Worm (Caenorhabditis elegans) whole organism, L4 larva: ENCODE results near the gene sra-6.
A peak's percentile ranks its signal among the peaks of the same experiment; 100 is the strongest.

ENCODE experiments used
- F26F4.8 ChIP-seq: fragments of 200-800 bp; sonication (Bioruptor generic); conservative IDR thresholded peaks from 2 replicates; pipeline ENCODE4 v1.3.6; 2022; ENCODE audit warnings: missing genetic modification characterization, missing compliant biosample characterization
- F49E8.2 ChIP-seq: sonication (generic microtip); optimal IDR thresholded peaks from 2 replicates; lab custom pipeline; 2016; ENCODE audit warnings: missing compliant biosample characterization, mild to moderate bottlenecking, missing genetic modification characterization, borderline replicate concordance
- T20F7.1 ChIP-seq: fragments of 200-800 bp; sonication (Bioruptor generic); optimal IDR thresholded peaks from 2 replicates; lab custom pipeline; 2018; ENCODE audit warnings: mild to moderate bottlenecking, missing genetic modification characterization, missing compliant biosample characterization
- Y105C5A.15 ChIP-seq: fragments of 200-800 bp; sonication (Bioruptor generic); IDR thresholded peaks from 2 replicates; pipeline ENCODE4 v1.3.6; 2022; ENCODE audit warnings: missing genetic modification characterization, missing compliant biosample characterization
- Y48G9A.11 ChIP-seq: fragments of 200-800 bp; sonication (Bioruptor generic); IDR thresholded peaks from 2 replicates; pipeline ENCODE4 v1.3.6; 2022; ENCODE audit warnings: missing genetic modification reagents, missing genetic modification characterization, missing compliant biosample characterization
- Y5F2A.4 ChIP-seq: fragments of 200-800 bp; sonication (Bioruptor generic); optimal IDR thresholded peaks from 2 replicates; lab custom pipeline; 2018; ENCODE audit warnings: mild to moderate bottlenecking, missing genetic modification characterization, missing compliant biosample characterization
- ZK337.2 ChIP-seq: fragments of 200-800 bp; sonication (Bioruptor generic); IDR thresholded peaks from 2 replicates; pipeline ENCODE4 v1.3.6; 2022; ENCODE audit warnings: missing genetic modification reagents, missing genetic modification characterization, missing compliant biosample characterization
- ZK546.5 ChIP-seq, 2 experiments: sonication (generic microtip); optimal IDR thresholded peaks; 2 replicates each; lab custom pipeline; 2017; ENCODE audit warnings: missing biosample characterization in 2 of 2, missing genetic modification characterization in 2 of 2
- aha-1 ChIP-seq: fragments of 150-350 bp; peaks from one replicate; lab custom pipeline; 2014; ENCODE audit warnings: missing biosample characterization, missing genetic modification characterization
- ama-1 ChIP-seq: fragments of 150-350 bp; optimal IDR thresholded peaks from 2 replicates; lab custom pipeline; 2014; ENCODE audit warnings: inconsistent platforms, mixed read lengths
- ceh-28 ChIP-seq: fragments of 150-350 bp; optimal IDR thresholded peaks from 2 replicates; lab custom pipeline; 2014; ENCODE audit warnings: missing biosample characterization, missing genetic modification reagents, missing genetic modification characterization
- ceh-32 ChIP-seq: sonication (generic microtip); optimal IDR thresholded peaks from 2 replicates; lab custom pipeline; 2016; ENCODE audit warnings: mild to moderate bottlenecking, missing genetic modification characterization, missing compliant biosample characterization; ENCODE audit not compliant: poor library complexity
- ceh-62 ChIP-seq: sonication (generic microtip); optimal IDR thresholded peaks from 2 replicates; lab custom pipeline; 2017; ENCODE audit warnings: missing biosample characterization, missing genetic modification characterization
- ceh-82 ChIP-seq: sonication (generic microtip); optimal IDR thresholded peaks from 2 replicates; lab custom pipeline; 2017; ENCODE audit warnings: missing biosample characterization, missing genetic modification characterization
- cey-2 ChIP-seq: sonication (generic microtip); optimal IDR thresholded peaks from 3 replicates; lab custom pipeline; 2017; ENCODE audit warnings: missing genetic modification characterization, mild to moderate bottlenecking, missing compliant biosample characterization, antibody characterized with exemption, borderline replicate concordance; ENCODE audit not compliant: insufficient read depth
- ctbp-1 ChIP-seq: fragments of 200-800 bp; sonication (Bioruptor generic); IDR thresholded peaks from 2 replicates; pipeline ENCODE4 v1.3.6; 2022; ENCODE audit warnings: missing genetic modification reagents, missing genetic modification characterization, missing compliant biosample characterization
- daf-12 ChIP-seq: fragments of 150-350 bp; optimal IDR thresholded peaks from 2 replicates; lab custom pipeline; 2014; ENCODE audit warnings: missing biosample characterization, missing genetic modification reagents, missing genetic modification characterization
- daf-16 ChIP-seq, 3 experiments: sonication (generic microtip); optimal IDR thresholded peaks; 2 replicates each; lab custom pipeline; 2016 to 2017; ENCODE audit warnings: missing genetic modification characterization in 3 of 3, missing genetic modification reagents in 3 of 3, mild to moderate bottlenecking in 2 of 3, missing compliant biosample characterization in 2 of 3, missing biosample characterization in 1 of 3, moderate library complexity in 1 of 3
- daf-8 ChIP-seq: fragments of 200-800 bp; sonication (Bioruptor generic); IDR thresholded peaks from 2 replicates; pipeline ENCODE4 v1.3.6; 2022; ENCODE audit warnings: missing genetic modification characterization, missing compliant biosample characterization
- dmd-8 ChIP-seq: fragments of 200-800 bp; sonication (Bioruptor generic); IDR thresholded peaks from 2 replicates; pipeline ENCODE4 v1.3.6; 2022; ENCODE audit warnings: missing genetic modification characterization, missing compliant biosample characterization
- dmd-9 ChIP-seq: fragments of 200-800 bp; sonication (Bioruptor generic); IDR thresholded peaks from 2 replicates; pipeline ENCODE4 v1.3.6; 2022; ENCODE audit warnings: missing genetic modification reagents, missing genetic modification characterization, missing compliant biosample characterization
- dve-1 ChIP-seq: sonication (generic microtip); optimal IDR thresholded peaks from 2 replicates; lab custom pipeline; 2017; ENCODE audit warnings: antibody characterized with exemption, mild to moderate bottlenecking, missing genetic modification characterization, missing compliant biosample characterization; ENCODE audit not compliant: insufficient read depth
- fkh-10 ChIP-seq: fragments of 150-350 bp; optimal IDR thresholded peaks from 2 replicates; lab custom pipeline; 2014; ENCODE audit warnings: missing biosample characterization, missing genetic modification reagents, missing genetic modification characterization
- fos-1 ChIP-seq: fragments of 150-350 bp; optimal IDR thresholded peaks from 2 replicates; lab custom pipeline; 2014; ENCODE audit warnings: missing biosample characterization, missing genetic modification characterization
- hlh-11 ChIP-seq: fragments of 200-800 bp; sonication (Bioruptor generic); optimal IDR thresholded peaks from 2 replicates; lab custom pipeline; 2018; ENCODE audit warnings: mild to moderate bottlenecking, missing genetic modification characterization, missing compliant biosample characterization
- hlh-30 ChIP-seq: sonication (generic microtip); optimal IDR thresholded peaks from 2 replicates; lab custom pipeline; 2017; ENCODE audit warnings: antibody characterized with exemption, mild to moderate bottlenecking, missing genetic modification characterization, missing compliant biosample characterization; ENCODE audit not compliant: insufficient read depth
- hmg-1.1 ChIP-seq: fragments of 200-800 bp; sonication (Bioruptor generic); IDR thresholded peaks from 2 replicates; pipeline ENCODE4 v1.3.6; 2022; ENCODE audit warnings: missing genetic modification reagents, missing genetic modification characterization, missing compliant biosample characterization
- jun-1 ChIP-seq: fragments of 150-350 bp; optimal IDR thresholded peaks from 2 replicates; lab custom pipeline; 2014; ENCODE audit warnings: missing biosample characterization, missing genetic modification reagents, missing genetic modification characterization
- lim-7 ChIP-seq: fragments of 200-800 bp; sonication (Bioruptor generic); IDR thresholded peaks from 2 replicates; pipeline ENCODE4 v1.3.6; 2022; ENCODE audit warnings: missing genetic modification characterization, missing compliant biosample characterization
- lin-13 ChIP-seq: fragments of 150-350 bp; optimal IDR thresholded peaks from 2 replicates; lab custom pipeline; 2014; ENCODE audit warnings: missing biosample characterization, missing genetic modification reagents, missing genetic modification characterization
- lin-15B ChIP-seq: fragments of 150-350 bp; sonication (generic microtip); optimal IDR thresholded peaks from 3 replicates; lab custom pipeline; 2014; ENCODE audit warnings: missing biosample characterization, missing genetic modification characterization
- lin-38 ChIP-seq: fragments of 200-800 bp; sonication (Bioruptor generic); IDR thresholded peaks from 2 replicates; pipeline ENCODE4 v1.3.6; 2022; ENCODE audit warnings: missing genetic modification reagents, missing genetic modification characterization, missing compliant biosample characterization
- madf-5 ChIP-seq, 2 experiments: fragments of 200-800 bp; sonication (Bioruptor generic); IDR thresholded peaks; 2 replicates each; pipeline ENCODE4 v1.3.6; 2022; ENCODE audit warnings: missing compliant biosample characterization in 2 of 2, missing genetic modification characterization in 2 of 2
- mdt-29 ChIP-seq: fragments of 200-800 bp; sonication (Bioruptor generic); IDR thresholded peaks from 2 replicates; pipeline ENCODE4 v1.3.6; 2022; ENCODE audit warnings: missing genetic modification reagents, missing genetic modification characterization, missing compliant biosample characterization
- mes-2 ChIP-seq: sonication (generic microtip); optimal IDR thresholded peaks from 2 replicates; lab custom pipeline; 2016; ENCODE audit warnings: missing genotype, mild to moderate bottlenecking, missing genetic modification characterization, missing compliant biosample characterization; ENCODE audit not compliant: poor library complexity, severe bottlenecking
- mxl-3 ChIP-seq: fragments of 200-800 bp; sonication (Bioruptor generic); optimal IDR thresholded peaks from 2 replicates; lab custom pipeline; 2018; ENCODE audit warnings: mild to moderate bottlenecking, missing genetic modification characterization, missing compliant biosample characterization
- nhr-10 ChIP-seq: fragments of 150-350 bp; optimal IDR thresholded peaks from 2 replicates; lab custom pipeline; 2014; ENCODE audit warnings: missing biosample characterization, missing genetic modification characterization
- nhr-102 ChIP-seq: sonication (generic microtip); optimal IDR thresholded peaks from 2 replicates; lab custom pipeline; 2016; ENCODE audit warnings: mild to moderate bottlenecking, missing genetic modification characterization, moderate library complexity, missing compliant biosample characterization
- nhr-11 ChIP-seq: fragments of 150-350 bp; optimal IDR thresholded peaks from 2 replicates; lab custom pipeline; 2014; ENCODE audit warnings: missing biosample characterization, missing genetic modification characterization
- nhr-25 ChIP-seq: sonication (generic microtip); optimal IDR thresholded peaks from 2 replicates; lab custom pipeline; 2017; ENCODE audit warnings: missing genetic modification characterization, mild to moderate bottlenecking, missing compliant biosample characterization, antibody characterized with exemption, moderate library complexity, borderline replicate concordance; ENCODE audit not compliant: insufficient read depth
- nhr-28 ChIP-seq: fragments of 150-350 bp; optimal IDR thresholded peaks from 2 replicates; lab custom pipeline; 2014; ENCODE audit warnings: missing biosample characterization, missing genetic modification characterization
- nhr-48 ChIP-seq: sonication (generic microtip); optimal IDR thresholded peaks from 2 replicates; lab custom pipeline; 2016; ENCODE audit warnings: mild to moderate bottlenecking, missing genetic modification characterization, missing compliant biosample characterization
- nhr-77 ChIP-seq: fragments of 150-350 bp; optimal IDR thresholded peaks from 2 replicates; lab custom pipeline; 2014; ENCODE audit warnings: missing biosample characterization, missing genetic modification characterization
- pha-4 ChIP-seq, 2 experiments: fragments of 150-350 bp in 1 of 2; fragments of 200-800 bp in 1 of 2; sonication (Bioruptor generic) in 1 of 2; IDR thresholded peaks in 1 of 2; optimal IDR thresholded peaks in 1 of 2; 2 replicates each; pipeline versions ENCODE4 v1.3.6 to Lab custom; 2014 to 2022; ENCODE audit warnings: missing genetic modification characterization in 2 of 2, missing genetic modification reagents in 2 of 2, missing biosample characterization in 1 of 2, missing compliant biosample characterization in 1 of 2
- set-16 ChIP-seq: fragments of 200-800 bp; sonication (Bioruptor generic); IDR thresholded peaks from 2 replicates; pipeline ENCODE4 v1.3.6; 2022; ENCODE audit warnings: missing genetic modification reagents, missing genetic modification characterization, missing compliant biosample characterization
- snpc-1.2 ChIP-seq: fragments of 200-800 bp; sonication (Bioruptor generic); IDR thresholded peaks from 2 replicates; pipeline ENCODE4 v1.3.6; 2022; ENCODE audit warnings: missing genetic modification reagents, missing genetic modification characterization, missing compliant biosample characterization
- snpc-4 ChIP-seq: fragments of 150-350 bp; optimal IDR thresholded peaks from 2 replicates; lab custom pipeline; 2014; ENCODE audit warnings: missing biosample characterization, missing genetic modification characterization
- unc-39 ChIP-seq: sonication (generic microtip); optimal IDR thresholded peaks from 2 replicates; lab custom pipeline; 2017; ENCODE audit warnings: missing biosample characterization, missing genetic modification characterization
- ztf-7 ChIP-seq: fragments of 150-350 bp; optimal IDR thresholded peaks from 2 replicates; lab custom pipeline; 2014; ENCODE audit warnings: missing biosample characterization, missing genetic modification characterization

The sra-6 gene

DNA sequence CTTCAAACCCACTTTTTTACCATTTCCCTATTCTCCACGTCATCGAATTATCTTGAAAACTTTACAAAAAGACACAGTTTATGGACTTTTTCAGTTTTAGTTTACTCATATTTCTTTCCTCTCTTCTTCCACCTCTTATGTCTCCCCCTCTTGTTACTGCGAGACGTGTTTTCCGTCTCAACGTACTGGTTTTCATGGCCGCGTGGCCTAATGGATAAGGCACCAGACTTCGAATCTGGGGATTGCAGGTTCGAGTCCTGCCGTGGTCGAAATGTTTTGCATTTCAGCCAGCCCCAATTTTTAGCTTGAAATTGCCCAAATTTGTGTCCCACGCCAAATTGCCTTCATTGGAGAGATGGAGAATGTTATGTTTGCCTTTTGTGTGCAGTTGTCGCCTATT, 15.4 kb upstream of the sra-6 start (continued):
- TF ChIP-seq hlh-11 = peak; percentile 72
- TF ChIP-seq mes-2 (tag; lab: Kevin White, UChicago) = peak; percentile 73
- no peak for TF ChIP-seq ceh-28 (tag; lab: Kevin White, UChicago)
- TF ChIP-seq lin-38 (GFP tag; lab: Robert Waterston, UW) = peak; percentile 74
- TF ChIP-seq aha-1 (tag; lab: Kevin White, UChicago) = peak; percentile 98
- no peak for TF ChIP-seq nhr-25 (tag; lab: Kevin White, UChicago)
- peak; percentile 5 for TF ChIP-seq lin-13 (GFP tag; lab: Kevin White, UChicago)
- TF ChIP-seq Y5F2A.4 = no peak
- peak; percentile 78 for TF ChIP-seq T20F7.1 (GFP tag; lab: Kevin White, UChicago)
- TF ChIP-seq lim-7 (GFP tag; lab: Robert Waterston, UW) = peak; percentile 97
- TF ChIP-seq ctbp-1 (GFP tag; lab: Robert Waterston, UW) = peak; percentile 78
- no peak for TF ChIP-seq ceh-82 (tag; lab: Kevin White, UChicago)
- TF ChIP-seq daf-12 (tag; lab: Kevin White, UChicago) = no peak
- TF ChIP-seq ceh-62 (tag; lab: Kevin White, UChicago) = no peak
- TF ChIP-seq nhr-48 (tag; lab: Kevin White, UChicago) = peak; percentile 62
- peak; percentile 70 for TF ChIP-seq ZK337.2 (GFP tag; lab: Robert Waterston, UW)
- peak; percentile 50 for TF ChIP-seq nhr-102 (tag; lab: Kevin White, UChicago)
- TF ChIP-seq snpc-1.2 (GFP tag; lab: Robert Waterston, UW) = peak; percentile 73
- TF ChIP-seq daf-8 (GFP tag; lab: Robert Waterston, UW) = no peak
- no peak for TF ChIP-seq ceh-32 (tag; lab: Kevin White, UChicago)
- TF ChIP-seq mxl-3 (GFP tag; lab: Kevin White, UChicago) = peak; percentile 64
- peak; percentile 88; the same call in 1 of the 2 replicates for TF ChIP-seq pha-4 (GFP tag; IDR thresholded peaks at IDR 0.05; lab: Robert Waterston, UW)
- TF ChIP-seq pha-4 (tag; optimal IDR thresholded peaks at IDR 0.05; lab: Kevin White, UChicago) = no peak
- TF ChIP-seq cey-2 (tag; lab: Kevin White, UChicago) = no peak
- peak; percentile 93 for TF ChIP-seq dmd-8
- no peak for TF ChIP-seq nhr-77 (tag; lab: Kevin White, UChicago)
- TF ChIP-seq hlh-30 (tag; lab: Kevin White, UChicago) = peak; percentile 54
- TF ChIP-seq jun-1 (tag; lab: Kevin White, UChicago) = no peak
- peak; percentile 1 for TF ChIP-seq F49E8.2 (tag; lab: Kevin White, UChicago)
- no peak for TF ChIP-seq fos-1
- no peak for TF ChIP-seq snpc-4 (tag; lab: Kevin White, UChicago)
- peak; percentile 97 for TF ChIP-seq F26F4.8 (GFP tag; lab: Robert Waterston, UW)
- TF ChIP-seq Y105C5A.15 (GFP tag; lab: Robert Waterston, UW) = peak; percentile 79; the same call in 1 of the 2 replicates
- TF ChIP-seq lin-15B (tag; lab: Kevin White, UChicago) = no peak
- peak; percentile 71 for TF ChIP-seq nhr-11 (tag; lab: Kevin White, UChicago)
- peak; percentile 29 for TF ChIP-seq ztf-7
- peak; percentile 20; the same call in 1 of the 2 replicates for TF ChIP-seq set-16 (GFP tag; lab: Robert Waterston, UW)
- no peak for TF ChIP-seq ama-1
- peak; percentile 68; the same call in 1 of the 2 replicates for TF ChIP-seq mdt-29 (GFP tag; lab: Robert Waterston, UW)
- TF ChIP-seq hmg-1.1 (GFP tag; lab: Robert Waterston, UW) = peak; percentile 82
- TF ChIP-seq nhr-10 (tag; lab: Kevin White, UChicago) = no peak
- peak in 1 of 2 experiments; percentile 79 for TF ChIP-seq daf-16 (GFP tag; optimal IDR thresholded peaks at IDR 0.05; lab: Kevin White, UChicago)
- TF ChIP-seq daf-16 (tag; optimal IDR thresholded peaks at IDR 0.05; lab: Kevin White, UChicago) = peak; percentile 45
- TF ChIP-seq dmd-9 (GFP tag; lab: Robert Waterston, UW) = peak; percentile 57; the same call in 1 of the 2 replicates
- TF ChIP-seq dve-1 = peak; percentile 41
- no peak for TF ChIP-seq ZK546.5 (tag; optimal IDR thresholded peaks at IDR 0.05; lab: Kevin White, UChicago)
- TF ChIP-seq unc-39 (tag; lab: Kevin White, UChicago) = no peak
- TF ChIP-seq Y48G9A.11 (GFP tag; lab: Robert Waterston, UW) = peak; percentile 90
- TF ChIP-seq nhr-28 = peak; percentile 29
- TF ChIP-seq madf-5 (GFP tag; IDR thresholded peaks at IDR 0.05; lab: Robert Waterston, UW) = peak; percentile 91 to 93
- TF ChIP-seq fkh-10 = no peak
